Worm (Caenorhabditis elegans) whole organism, early embryonic: Measurements from ENCODE around the gene T21B4.3.

Source experiments
- ama-1 ChIP-seq: fragments of 150-350 bp; optimal IDR thresholded peaks from 2 replicates; lab custom pipeline; 2014
- hmbx-1 ChIP-seq: sonication (generic microtip); optimal IDR thresholded peaks from 2 replicates; lab custom pipeline; 2016; ENCODE audit warnings: mild to moderate bottlenecking, missing genetic modification characterization, missing compliant biosample characterization
- hmg-4 ChIP-seq: fragments of 200-800 bp; sonication (Bioruptor generic); optimal IDR thresholded peaks from 2 replicates; lab custom pipeline; 2018; ENCODE audit warnings: mild to moderate bottlenecking, missing genetic modification characterization, missing compliant biosample characterization
- pes-1 ChIP-seq: fragments of 200-800 bp; sonication (Bioruptor generic); IDR thresholded peaks from 2 replicates; pipeline ENCODE4 v1.3.6; 2022; ENCODE audit warnings: missing genetic modification reagents, missing genetic modification characterization, missing compliant biosample characterization

ce11 chrII:12460602-12461453, 36.1 kb downstream of the T21B4.3 start, which contains the start of gene tag-280:
- TF ChIP-seq pes-1 (GFP tag; lab: Robert Waterston, UW), result no peak
- TF ChIP-seq ama-1 (lab: Kevin White, UChicago), result no peak
- no peak for TF ChIP-seq hmg-4
- TF ChIP-seq hmbx-1 (tag; lab: Kevin White, UChicago), result no peak
